Worm (Caenorhabditis elegans): ENCODE measurements around the gene par-5.
A peak's percentile ranks its signal among the peaks of the same experiment; 100 is the strongest.

Gene par-5

ce11 chrIV:11809708-11810114 is 12.0 kb downstream of the par-5 start:
- peak; percentile 27 for TF ChIP-seq F13C5.2 (tag; optimal IDR thresholded peaks at IDR 0.05)
- TF ChIP-seq tra-4 (tag; optimal IDR thresholded peaks at IDR 0.05) = no peak

ce11 chrIV:11809047-11809446 is 12.7 kb downstream of the par-5 start:
- TF ChIP-seq ets-7 (tag; optimal IDR thresholded peaks at IDR 0.05) (no peak), ama-1 (optimal IDR thresholded peaks at IDR 0.05) (no peak), scrt-1 (GFP tag; IDR thresholded peaks at IDR 0.05) (no peak), pes-1 (GFP tag; IDR thresholded peaks at IDR 0.05) (no peak), tbx-37 (GFP tag; conservative IDR thresholded peaks at IDR 0.05) (no peak), hnd-1 (tag; optimal IDR thresholded peaks at IDR 0.05) (no peak), flt-1 (GFP tag; IDR thresholded peaks at IDR 0.05) (no peak), hmg-4 (GFP tag; optimal IDR thresholded peaks at IDR 0.05) (no peak), hmbx-1 (tag; optimal IDR thresholded peaks at IDR 0.05) (no peak), aly-1 (tag; optimal IDR thresholded peaks at IDR 0.05) (no peak), F13C5.2 (tag; optimal IDR thresholded peaks at IDR 0.05) (no peak), B0310.2 (tag; optimal IDR thresholded peaks at IDR 0.05) (no peak), ceh-13 (GFP tag; optimal IDR thresholded peaks at IDR 0.05) (no peak)

ce11 chrIV:11804053-11804452 is 17.7 kb downstream of the par-5 start, which contains the start of gene H01G02.1:
TSS of gene H01G02.1 (minus strand) at chrIV:11804153.
- TF ChIP-seq ets-7 (tag; optimal IDR thresholded peaks at IDR 0.05) (no peak), tbx-37 (GFP tag; conservative IDR thresholded peaks at IDR 0.05) (no peak), tbx-11 (GFP tag; IDR thresholded peaks at IDR 0.05) (no peak), hmbx-1 (tag; optimal IDR thresholded peaks at IDR 0.05) (no peak), hnd-1 (tag; optimal IDR thresholded peaks at IDR 0.05) (no peak), sea-1 (GFP tag; conservative IDR thresholded peaks at IDR 0.05) (no peak), ceh-36 (tag; optimal IDR thresholded peaks at IDR 0.05) (no peak), tra-4 (tag; optimal IDR thresholded peaks at IDR 0.05) (no peak)

ce11 chrIV:11803044-11803443 is 18.7 kb downstream of the par-5 start, which contains the start of gene H01G02.4:
TSS of gene H01G02.4 (minus strand) at chrIV:11803144.
- TF ChIP-seq ets-7 (tag; optimal IDR thresholded peaks at IDR 0.05) (no peak), ama-1 (optimal IDR thresholded peaks at IDR 0.05) (no peak), pes-1 (GFP tag; IDR thresholded peaks at IDR 0.05) (no peak)

ce11 chrIV:11801078-11801477 is 20.6 kb downstream of the par-5 start, which contains the start of gene dyf-18:
TSS of gene dyf-18 (minus strand) at chrIV:11801178.
- TF ChIP-seq ets-7 (tag; optimal IDR thresholded peaks at IDR 0.05) = no peak
- TF ChIP-seq tbx-37 (GFP tag; conservative IDR thresholded peaks at IDR 0.05) = no peak
- TF ChIP-seq aly-1 (tag; optimal IDR thresholded peaks at IDR 0.05) = no peak
- TF ChIP-seq tra-4 (tag; optimal IDR thresholded peaks at IDR 0.05) = no peak
- TF ChIP-seq B0310.2 (tag; optimal IDR thresholded peaks at IDR 0.05) = no peak
- TF ChIP-seq hmg-4 (GFP tag; optimal IDR thresholded peaks at IDR 0.05) = no peak
- TF ChIP-seq hmbx-1 (tag; optimal IDR thresholded peaks at IDR 0.05) = no peak
- TF ChIP-seq ceh-36 (tag; optimal IDR thresholded peaks at IDR 0.05) = no peak
- no peak for TF ChIP-seq hnd-1 (tag; optimal IDR thresholded peaks at IDR 0.05)

ce11 chrIV:11799240-11799639 is 22.5 kb downstream of the par-5 start:
- TF ChIP-seq aly-1 (tag; optimal IDR thresholded peaks at IDR 0.05) (no peak), flt-1 (GFP tag; IDR thresholded peaks at IDR 0.05) (no peak), tra-4 (tag; optimal IDR thresholded peaks at IDR 0.05) (no peak), ama-1 (optimal IDR thresholded peaks at IDR 0.05) (no peak), tbx-37 (GFP tag; conservative IDR thresholded peaks at IDR 0.05) (no peak), ets-7 (tag; optimal IDR thresholded peaks at IDR 0.05) (no peak), scrt-1 (GFP tag; IDR thresholded peaks at IDR 0.05) (no peak), tbx-11 (GFP tag; IDR thresholded peaks at IDR 0.05) (no peak), B0310.2 (tag; optimal IDR thresholded peaks at IDR 0.05) (no peak), pes-1 (GFP tag; IDR thresholded peaks at IDR 0.05) (no peak), hmg-4 (GFP tag; optimal IDR thresholded peaks at IDR 0.05) (no peak)

- TF ChIP-seq B0310.2 (tag; optimal IDR thresholded peaks at IDR 0.05) (no peak), tra-4 (tag; optimal IDR thresholded peaks at IDR 0.05) (no peak), aly-1 (tag; optimal IDR thresholded peaks at IDR 0.05) (no peak), ama-1 (optimal IDR thresholded peaks at IDR 0.05) (no peak), ets-7 (tag; optimal IDR thresholded peaks at IDR 0.05) (no peak), hnd-1 (tag; optimal IDR thresholded peaks at IDR 0.05) (no peak), ceh-36 (tag; optimal IDR thresholded peaks at IDR 0.05) (no peak), pes-1 (GFP tag; IDR thresholded peaks at IDR 0.05) (no peak), flt-1 (GFP tag; IDR thresholded peaks at IDR 0.05) (no peak), sea-1 (GFP tag; conservative IDR thresholded peaks at IDR 0.05) (no peak), scrt-1 (GFP tag; IDR thresholded peaks at IDR 0.05) (no peak), tbx-11 (GFP tag; IDR thresholded peaks at IDR 0.05) (no peak), ceh-13 (GFP tag; optimal IDR thresholded peaks at IDR 0.05) (no peak), tbx-37 (GFP tag; conservative IDR thresholded peaks at IDR 0.05) (no peak), F13C5.2 (tag; optimal IDR thresholded peaks at IDR 0.05) (no peak), hmbx-1 (tag; optimal IDR thresholded peaks at IDR 0.05) (no peak)
Observed at ce11 chrIV:11796818-11797217, 24.9 kb downstream of the par-5 start.

- TF ChIP-seq hnd-1 (tag; optimal IDR thresholded peaks at IDR 0.05) (no peak), ceh-36 (tag; optimal IDR thresholded peaks at IDR 0.05) (no peak), aly-1 (tag; optimal IDR thresholded peaks at IDR 0.05) (no peak), hmg-4 (GFP tag; optimal IDR thresholded peaks at IDR 0.05) (no peak), flt-1 (GFP tag; IDR thresholded peaks at IDR 0.05) (no peak), tbx-37 (GFP tag; conservative IDR thresholded peaks at IDR 0.05) (no peak), F13C5.2 (tag; optimal IDR thresholded peaks at IDR 0.05) (no peak), ets-7 (tag; optimal IDR thresholded peaks at IDR 0.05) (no peak), ceh-13 (GFP tag; optimal IDR thresholded peaks at IDR 0.05) (no peak), tbx-11 (GFP tag; IDR thresholded peaks at IDR 0.05) (no peak), ama-1 (optimal IDR thresholded peaks at IDR 0.05) (no peak), tra-4 (tag; optimal IDR thresholded peaks at IDR 0.05) (no peak), hmbx-1 (tag; optimal IDR thresholded peaks at IDR 0.05) (no peak), scrt-1 (GFP tag; IDR thresholded peaks at IDR 0.05) (no peak), sea-1 (GFP tag; conservative IDR thresholded peaks at IDR 0.05) (no peak), B0310.2 (tag; optimal IDR thresholded peaks at IDR 0.05) (no peak), pes-1 (GFP tag; IDR thresholded peaks at IDR 0.05) (no peak)
Observed at ce11 chrIV:11795964-11796363, 25.8 kb downstream of the par-5 start.

Measured in whole organism, early embryonic.